Fruit fly (Drosophila melanogaster) whole organism, embryonic: ENCODE data around the gene CG33098.

ENCODE experiments used
- Asciz ChIP-seq: fragments of 200-800 bp; sonication (Bioruptor generic); optimal IDR thresholded peaks from 2 replicates; lab custom pipeline; 2017; ENCODE audit warnings: missing biosample characterization, mild to moderate bottlenecking, missing genetic modification characterization, missing genetic modification reagents
- Bgb ChIP-seq: fragments of 200-800 bp; sonication (Bioruptor generic); IDR thresholded peaks from 2 replicates; pipeline ENCODE4 v1.3.6; 2022; ENCODE audit warnings: missing biosample characterization, missing genetic modification characterization; ENCODE audit not compliant: partially characterized antibody
- CG10274 ChIP-seq: fragments of 200-800 bp; sonication (Bioruptor generic); optimal IDR thresholded peaks from 3 replicates; lab custom pipeline; 2017; ENCODE audit warnings: missing biosample characterization, mild to moderate bottlenecking, missing genetic modification characterization
- CG12391 ChIP-seq: fragments of 200-800 bp; sonication (Bioruptor generic); optimal IDR thresholded peaks from 3 replicates; lab custom pipeline; 2018; ENCODE audit warnings: missing biosample characterization, mild to moderate bottlenecking, missing genetic modification characterization, moderate library complexity
- CG12769 ChIP-seq: fragments of 200-800 bp; sonication (Bioruptor generic); optimal IDR thresholded peaks from 2 replicates; lab custom pipeline; 2019; ENCODE audit warnings: missing biosample characterization, mild to moderate bottlenecking, missing genetic modification characterization, moderate library complexity
- CG14667 ChIP-seq: fragments of 200-800 bp; sonication (Bioruptor generic); IDR thresholded peaks from 2 replicates; pipeline ENCODE4 v1.3.6; 2022; ENCODE audit warnings: missing biosample characterization, missing genetic modification characterization
- CG15514 ChIP-seq: fragments of 200-800 bp; sonication (Bioruptor generic); optimal IDR thresholded peaks from 3 replicates; lab custom pipeline; 2017; ENCODE audit warnings: missing biosample characterization, missing genetic modification characterization, mild to moderate bottlenecking, moderate library complexity, missing genetic modification reagents
- CG15696 ChIP-seq: fragments of 200-800 bp; sonication (Bioruptor generic); optimal IDR thresholded peaks from 2 replicates; lab custom pipeline; 2019; ENCODE audit warnings: missing biosample characterization, mild to moderate bottlenecking, missing genetic modification characterization, moderate library complexity
- CG1647 ChIP-seq: fragments of 200-800 bp; sonication (Bioruptor generic); optimal IDR thresholded peaks from 3 replicates; lab custom pipeline; 2016; ENCODE audit warnings: missing biosample characterization, missing genetic modification characterization
- CG1792 ChIP-seq: fragments of 200-800 bp; sonication (Bioruptor generic); optimal IDR thresholded peaks from 2 replicates; lab custom pipeline; 2016; ENCODE audit warnings: missing biosample characterization, missing genetic modification characterization
- CG2116 ChIP-seq: fragments of 200-800 bp; sonication (Bioruptor generic); optimal IDR thresholded peaks from 3 replicates; lab custom pipeline; 2018; ENCODE audit warnings: missing biosample characterization, mild to moderate bottlenecking, missing genetic modification characterization
- CG3407 ChIP-seq: fragments of 200-800 bp; sonication (Bioruptor generic); optimal IDR thresholded peaks from 2 replicates; lab custom pipeline; 2018; ENCODE audit warnings: missing biosample characterization, mild to moderate bottlenecking, missing genetic modification characterization
- CG6813 ChIP-seq: fragments of 200-800 bp; sonication (Bioruptor generic); optimal IDR thresholded peaks from 2 replicates; lab custom pipeline; 2017; ENCODE audit warnings: missing biosample characterization, missing genetic modification characterization, mild to moderate bottlenecking, moderate library complexity, missing genetic modification reagents
- CG8388 ChIP-seq: fragments of 200-800 bp; sonication (Bioruptor generic); optimal IDR thresholded peaks from 2 replicates; lab custom pipeline; 2019; ENCODE audit warnings: missing biosample characterization, mild to moderate bottlenecking, missing genetic modification characterization, moderate library complexity
- Chrac-16 ChIP-seq: fragments of 200-800 bp; sonication (Bioruptor generic); optimal IDR thresholded peaks from 3 replicates; lab custom pipeline; 2016; ENCODE audit warnings: missing biosample characterization, missing genetic modification characterization
- D ChIP-seq, 2 experiments: fragments of 200-800 bp in 1 of 2; fragments of >200 bp in 1 of 2; sonication (Bioruptor generic) in 1 of 2; optimal IDR thresholded peaks; 2 replicates in 1 of 2; 3 replicates in 1 of 2; lab custom pipeline; 2017; ENCODE audit warnings: mild to moderate bottlenecking in 1 of 2, missing biosample characterization in 1 of 2, missing genetic modification characterization in 1 of 2, missing genetic modification reagents in 1 of 2
- Dip2 ChIP-seq: fragments of 200-800 bp; sonication (Bioruptor generic); IDR thresholded peaks from 2 replicates; pipeline ENCODE4 v1.3.6; 2022; ENCODE audit warnings: missing biosample characterization, missing genetic modification characterization
- Eip74EF ChIP-seq, 2 experiments: fragments of 200-800 bp in 1 of 2; fragments of >200 bp in 1 of 2; sonication (Bioruptor generic) in 1 of 2; optimal IDR thresholded peaks; 2 replicates each; lab custom pipeline; 2017 to 2019; ENCODE audit warnings: missing biosample characterization in 2 of 2, missing genetic modification characterization in 2 of 2, mild to moderate bottlenecking in 1 of 2, moderate library complexity in 1 of 2
- Fer1 ChIP-seq: fragments of 200-800 bp; sonication (Bioruptor generic); optimal IDR thresholded peaks from 2 replicates; lab custom pipeline; 2017; ENCODE audit warnings: missing biosample characterization, mild to moderate bottlenecking, missing genetic modification characterization
- Fer3 ChIP-seq: fragments of 200-800 bp; sonication (Bioruptor generic); optimal IDR thresholded peaks from 2 replicates; lab custom pipeline; 2018; ENCODE audit warnings: missing biosample characterization, mild to moderate bottlenecking, missing genetic modification characterization, moderate library complexity
- HLH3B ChIP-seq: fragments of 200-800 bp; sonication (Bioruptor generic); IDR thresholded peaks from 2 replicates; pipeline ENCODE4 v1.3.6; 2022; ENCODE audit warnings: missing biosample characterization, missing genetic modification characterization
- Hmr ChIP-seq: fragments of 200-800 bp; sonication (Bioruptor generic); optimal IDR thresholded peaks from 3 replicates; lab custom pipeline; 2017; ENCODE audit warnings: mild to moderate bottlenecking, missing biosample characterization, missing genetic modification reagents, missing genetic modification characterization
- Lpt ChIP-seq: fragments of >200 bp; optimal IDR thresholded peaks from 2 replicates; lab custom pipeline; 2018; ENCODE audit warnings: missing biosample characterization, missing genetic modification characterization
- Max ChIP-seq: fragments of 200-800 bp; sonication (Bioruptor generic); optimal IDR thresholded peaks from 2 replicates; lab custom pipeline; 2016; ENCODE audit warnings: missing biosample characterization, mild to moderate bottlenecking, missing genetic modification characterization
- Med ChIP-seq: fragments of 200-800 bp; sonication (Bioruptor generic); peaks from one replicate; lab custom pipeline; 2016; ENCODE audit warnings: missing biosample characterization, missing genetic modification characterization, mild to moderate bottlenecking, inconsistent platforms, moderate library complexity
- NC2α ChIP-seq: fragments of 200-800 bp; sonication (Bioruptor generic); optimal IDR thresholded peaks from 2 replicates; lab custom pipeline; 2016; ENCODE audit warnings: missing biosample characterization, missing genetic modification characterization
- Sox102F ChIP-seq: fragments of 200-800 bp; sonication (Bioruptor generic); optimal IDR thresholded peaks from 2 replicates; lab custom pipeline; 2018; ENCODE audit warnings: missing biosample characterization, mild to moderate bottlenecking, missing genetic modification characterization, moderate library complexity
- TFAM ChIP-seq: fragments of 200-800 bp; sonication (Bioruptor generic); optimal IDR thresholded peaks from 2 replicates; lab custom pipeline; 2017; ENCODE audit warnings: missing biosample characterization, missing genetic modification characterization, inconsistent platforms
- YL-1 ChIP-seq: fragments of 200-800 bp; sonication (Bioruptor generic); optimal IDR thresholded peaks from 3 replicates; lab custom pipeline; 2017; ENCODE audit warnings: missing biosample characterization, mild to moderate bottlenecking, missing genetic modification characterization
- bsh ChIP-seq, 2 experiments: fragments of 200-800 bp; sonication (Bioruptor generic); optimal IDR thresholded peaks; 2 replicates each; lab custom pipeline; 2017 to 2018; ENCODE audit warnings: mild to moderate bottlenecking in 2 of 2, missing biosample characterization in 2 of 2, missing genetic modification characterization in 2 of 2, moderate library complexity in 1 of 2
- cad ChIP-seq: fragments of >200 bp; optimal IDR thresholded peaks from 2 replicates; lab custom pipeline; 2017; ENCODE audit warnings: missing biosample characterization, missing genetic modification characterization
- croc ChIP-seq: fragments of 200-800 bp; sonication (Bioruptor generic); conservative IDR thresholded peaks from 3 replicates; pipeline ENCODE4 v1.3.6; 2022; ENCODE audit warnings: missing biosample characterization, missing genetic modification characterization
- dan ChIP-seq: fragments of 200-800 bp; sonication (Bioruptor generic); IDR thresholded peaks from 2 replicates; pipeline ENCODE4 v1.3.6; 2022; ENCODE audit warnings: missing biosample characterization, missing genetic modification characterization
- eve ChIP-seq, 2 experiments: fragments of >200 bp; optimal IDR thresholded peaks; 2 replicates each; lab custom pipeline; 2017; ENCODE audit warnings: missing biosample characterization in 2 of 2, missing genetic modification characterization in 2 of 2
- fd64A ChIP-seq: fragments of 200-800 bp; sonication (Bioruptor generic); optimal IDR thresholded peaks from 3 replicates; lab custom pipeline; 2018; ENCODE audit warnings: missing biosample characterization, mild to moderate bottlenecking, missing genetic modification characterization
- gcm2 ChIP-seq: fragments of 200-800 bp; sonication (Bioruptor generic); optimal IDR thresholded peaks from 2 replicates; lab custom pipeline; 2016; ENCODE audit warnings: missing biosample characterization, missing genetic modification characterization
- grau ChIP-seq: fragments of 200-800 bp; optimal IDR thresholded peaks from 3 replicates; lab custom pipeline; 2019; ENCODE audit warnings: missing biosample characterization, mild to moderate bottlenecking, missing genetic modification characterization, moderate library complexity
- hkb ChIP-seq, 2 experiments: fragments of 200-800 bp in 1 of 2; fragments of >200 bp in 1 of 2; sonication (Bioruptor generic) in 1 of 2; IDR thresholded peaks in 1 of 2; optimal IDR thresholded peaks in 1 of 2; 2 replicates each; pipeline versions ENCODE4 v1.3.6 to Lab custom; 2017 to 2022; ENCODE audit warnings: missing biosample characterization in 1 of 2, missing genetic modification characterization in 1 of 2
- inv ChIP-seq: fragments of 200-800 bp; sonication (Bioruptor generic); IDR thresholded peaks from 2 replicates; pipeline ENCODE4 v1.3.6; 2022; ENCODE audit warnings: missing biosample characterization, missing genetic modification characterization; ENCODE audit not compliant: partially characterized antibody
- jigr1 ChIP-seq: fragments of 200-800 bp; sonication (Bioruptor generic); IDR thresholded peaks from 3 replicates; pipeline ENCODE4 v1.3.6; 2022; ENCODE audit warnings: missing biosample characterization, missing genetic modification characterization
- lab ChIP-seq: fragments of 200-800 bp; sonication (Bioruptor generic); optimal IDR thresholded peaks from 3 replicates; lab custom pipeline; 2017; ENCODE audit warnings: missing biosample characterization, missing genetic modification characterization, mild to moderate bottlenecking, moderate library complexity, missing genetic modification reagents
- maf-S ChIP-seq: fragments of 200-800 bp; sonication (Bioruptor generic); optimal IDR thresholded peaks from 2 replicates; lab custom pipeline; 2016; ENCODE audit warnings: missing biosample characterization, missing genetic modification characterization
- pho ChIP-seq: fragments of 200-800 bp; sonication (Bioruptor generic); optimal IDR thresholded peaks from 2 replicates; lab custom pipeline; 2016; ENCODE audit warnings: missing biosample characterization, missing genetic modification characterization
- phol ChIP-seq: fragments of 200-800 bp; sonication (Bioruptor generic); optimal IDR thresholded peaks from 3 replicates; lab custom pipeline; 2018; ENCODE audit warnings: missing biosample characterization, mild to moderate bottlenecking, missing genetic modification characterization, moderate library complexity
- pnt ChIP-seq: fragments of 200-800 bp; sonication (Bioruptor generic); optimal IDR thresholded peaks from 3 replicates; lab custom pipeline; 2016; ENCODE audit warnings: missing biosample characterization, missing genetic modification characterization
- schlank ChIP-seq: fragments of 200-800 bp; sonication (Bioruptor generic); optimal IDR thresholded peaks from 2 replicates; lab custom pipeline; 2018; ENCODE audit warnings: missing biosample characterization, mild to moderate bottlenecking, missing genetic modification characterization
- sima ChIP-seq: fragments of 200-800 bp; sonication (Bioruptor generic); optimal IDR thresholded peaks from 2 replicates; lab custom pipeline; 2016; ENCODE audit warnings: missing biosample characterization, missing genetic modification characterization
- tna ChIP-seq: fragments of 200-800 bp; sonication (Bioruptor generic); IDR thresholded peaks from 2 replicates; pipeline ENCODE4 v1.3.6; 2022; ENCODE audit warnings: missing biosample characterization, missing genetic modification characterization; ENCODE audit not compliant: partially characterized antibody
- zf30C ChIP-seq: fragments of 200-800 bp; sonication (Bioruptor generic); optimal IDR thresholded peaks from 3 replicates; lab custom pipeline; 2018; ENCODE audit warnings: missing biosample characterization, mild to moderate bottlenecking, missing genetic modification characterization

Gene CG33098

dm6 chr3R:12431030-12431489 is 44.1 kb downstream of the CG33098 start, which contains the start of gene Prosalpha2 (continued):
- TF ChIP-seq HLH3B (GFP tag; lab: Robert Waterston, UW) (no peak), Sox102F (GFP tag; lab: Kevin White, UChicago) (no peak), Bgb (no peak), Asciz (GFP tag; lab: Kevin White, UChicago) (no peak), CG15514 (GFP tag; lab: Kevin White, UChicago) (peak; percentile 62), bsh (GFP tag; optimal IDR thresholded peaks at IDR 0.05; lab: Kevin White, UChicago) (no peak), croc (GFP tag; lab: Robert Waterston, UW) (no peak), eve (GFP tag; optimal IDR thresholded peaks at IDR 0.05; lab: Kevin White, UChicago) (no peak), hkb (optimal IDR thresholded peaks at IDR 0.05; lab: Kevin White, UChicago) (no peak), hkb (GFP tag; IDR thresholded peaks at IDR 0.05; lab: Robert Waterston, UW) (no peak), CG8388 (GFP tag; lab: Kevin White, UChicago) (no peak), sima (GFP tag; lab: Kevin White, UChicago) (no peak), Eip74EF (GFP tag; optimal IDR thresholded peaks at IDR 0.05; lab: Kevin White, UChicago) (no peak), Chrac-16 (GFP tag; lab: Kevin White, UChicago) (no peak), gcm2 (GFP tag; lab: Kevin White, UChicago) (no peak), phol (peak; percentile 46), dan (GFP tag; lab: Robert Waterston, UW) (no peak), CG15696 (tag; lab: Kevin White, UChicago) (no peak), Med (GFP tag; lab: Kevin White, UChicago) (peak; percentile 73), Fer3 (tag; lab: Kevin White, UChicago) (peak; percentile 1), CG3407 (GFP tag; lab: Kevin White, UChicago) (no peak), zf30C (GFP tag; lab: Kevin White, UChicago) (peak; percentile 19), CG14667 (no peak), maf-S (GFP tag; lab: Kevin White, UChicago) (no peak), CG12391 (peak; percentile 1), CG6813 (GFP tag; lab: Kevin White, UChicago) (no peak), NC2α (GFP tag; lab: Kevin White, UChicago) (no peak), pnt (GFP tag; lab: Kevin White, UChicago) (no peak), CG12769 (no peak), D (optimal IDR thresholded peaks at IDR 0.05; lab: Kevin White, UChicago) (no peak), D (GFP tag; optimal IDR thresholded peaks at IDR 0.05; lab: Kevin White, UChicago) (no peak), lab (no peak), Lpt (no peak), CG1647 (GFP tag; lab: Kevin White, UChicago) (no peak), CG2116 (GFP tag; lab: Kevin White, UChicago) (no peak), jigr1 (GFP tag; lab: Robert Waterston, UW) (no peak; the same call in 2 of the 3 replicates), tna (no peak), schlank (no peak), inv (no peak), YL-1 (peak; percentile 53), TFAM (no peak), grau (tag; lab: Kevin White, UChicago) (peak; percentile 18), Max (GFP tag; lab: Kevin White, UChicago) (no peak), Dip2 (GFP tag; lab: Robert Waterston, UW) (no peak), cad (GFP tag; lab: Kevin White, UChicago) (no peak), Fer1 (GFP tag; lab: Kevin White, UChicago) (peak; percentile 21), pho (GFP tag; lab: Kevin White, UChicago) (no peak), CG1792 (GFP tag; lab: Kevin White, UChicago) (no peak), fd64A (GFP tag; lab: Kevin White, UChicago) (no peak), CG10274 (GFP tag; lab: Kevin White, UChicago) (no peak), Hmr (GFP tag; lab: Kevin White, UChicago) (no peak)
